Worm (Caenorhabditis elegans) whole organism, early embryonic: ENCODE data around the gene pfs-2.

Source experiments
- aly-1 ChIP-seq: sonication (generic microtip); optimal IDR thresholded peaks from 2 replicates; lab custom pipeline; 2016; ENCODE audit warnings: missing genetic modification characterization, missing compliant biosample characterization
- ama-1 ChIP-seq: fragments of 150-350 bp; optimal IDR thresholded peaks from 2 replicates; lab custom pipeline; 2014
- ceh-13 ChIP-seq: fragments of 200-800 bp; sonication (Bioruptor generic); optimal IDR thresholded peaks from 2 replicates; lab custom pipeline; 2018; ENCODE audit warnings: mild to moderate bottlenecking, missing genetic modification characterization, missing compliant biosample characterization
- flt-1 ChIP-seq: fragments of 200-800 bp; sonication (Bioruptor generic); IDR thresholded peaks from 2 replicates; pipeline ENCODE4 v1.3.6; 2022; ENCODE audit warnings: missing genetic modification characterization, missing compliant biosample characterization
- hmbx-1 ChIP-seq: sonication (generic microtip); optimal IDR thresholded peaks from 2 replicates; lab custom pipeline; 2016; ENCODE audit warnings: mild to moderate bottlenecking, missing genetic modification characterization, missing compliant biosample characterization
- hmg-4 ChIP-seq: fragments of 200-800 bp; sonication (Bioruptor generic); optimal IDR thresholded peaks from 2 replicates; lab custom pipeline; 2018; ENCODE audit warnings: mild to moderate bottlenecking, missing genetic modification characterization, missing compliant biosample characterization
- pes-1 ChIP-seq: fragments of 200-800 bp; sonication (Bioruptor generic); IDR thresholded peaks from 2 replicates; pipeline ENCODE4 v1.3.6; 2022; ENCODE audit warnings: missing genetic modification reagents, missing genetic modification characterization, missing compliant biosample characterization
- tra-4 ChIP-seq: sonication (generic microtip); optimal IDR thresholded peaks from 2 replicates; lab custom pipeline; 2017; ENCODE audit warnings: missing genetic modification characterization, missing compliant biosample characterization

- TF ChIP-seq hmg-4 (GFP tag; lab: Kevin White, UChicago) (no peak), flt-1 (GFP tag; lab: Robert Waterston, UW) (no peak), hmbx-1 (no peak), tra-4 (tag; lab: Kevin White, UChicago) (no peak), ama-1 (lab: Kevin White, UChicago) (no peak), aly-1 (tag; lab: Kevin White, UChicago) (no peak), ceh-13 (GFP tag; lab: Kevin White, UChicago) (no peak), pes-1 (GFP tag; lab: Robert Waterston, UW) (no peak)
Measured at ce11 chrII:14359007-14359406, 841 bp downstream of the pfs-2 start.
